Worm (Caenorhabditis elegans) whole organism, mixed stage, embryonic: ENCODE results near the gene nep-12.

Source experiments
- bed-3 ChIP-seq: fragments of 200-800 bp; sonication (Bioruptor generic); optimal IDR thresholded peaks from 3 replicates; lab custom pipeline; 2018; ENCODE audit warnings: mild to moderate bottlenecking, missing genetic modification characterization, moderate library complexity, missing compliant biosample characterization
- blmp-1 ChIP-seq: fragments of 150-350 bp; optimal IDR thresholded peaks from 2 replicates; lab custom pipeline; 2014; ENCODE audit warnings: missing biosample characterization, missing genetic modification characterization
- ceh-39 ChIP-seq: fragments of 150-350 bp; optimal IDR thresholded peaks from 2 replicates; lab custom pipeline; 2014; ENCODE audit warnings: missing biosample characterization, missing genetic modification characterization
- ceh-43 ChIP-seq: fragments of 200-800 bp; sonication (Bioruptor generic); optimal IDR thresholded peaks from 2 replicates; lab custom pipeline; 2018; ENCODE audit warnings: mild to moderate bottlenecking, missing genetic modification characterization, moderate library complexity, missing compliant biosample characterization
- ceh-83 ChIP-seq: fragments of 200-800 bp; sonication (Bioruptor generic); optimal IDR thresholded peaks from 2 replicates; lab custom pipeline; 2018; ENCODE audit warnings: mild to moderate bottlenecking, missing genetic modification characterization, missing compliant biosample characterization
- ces-1 ChIP-seq: fragments of 150-350 bp; optimal IDR thresholded peaks from 2 replicates; lab custom pipeline; 2014; ENCODE audit warnings: missing biosample characterization, missing genetic modification reagents, missing genetic modification characterization
- cnd-1 ChIP-seq: fragments of 200-800 bp; sonication (Bioruptor generic); optimal IDR thresholded peaks from 2 replicates; lab custom pipeline; 2018; ENCODE audit warnings: mild to moderate bottlenecking, missing genetic modification characterization, missing compliant biosample characterization
- drap-1 ChIP-seq: fragments of 200-800 bp; sonication (Bioruptor generic); optimal IDR thresholded peaks from 3 replicates; lab custom pipeline; 2018; ENCODE audit warnings: mild to moderate bottlenecking, missing genetic modification characterization, missing compliant biosample characterization
- elt-1 ChIP-seq: sonication (generic microtip); optimal IDR thresholded peaks from 2 replicates; lab custom pipeline; 2017; ENCODE audit warnings: missing genetic modification characterization, mild to moderate bottlenecking, missing compliant biosample characterization, antibody characterized with exemption, moderate library complexity, borderline replicate concordance; ENCODE audit not compliant: insufficient read depth
- elt-3 ChIP-seq: fragments of 150-350 bp; optimal IDR thresholded peaks from 2 replicates; lab custom pipeline; 2014; ENCODE audit warnings: missing biosample characterization, missing genetic modification characterization
- flh-1 ChIP-seq: fragments of 200-800 bp; sonication (Bioruptor generic); optimal IDR thresholded peaks from 2 replicates; lab custom pipeline; 2018; ENCODE audit warnings: mild to moderate bottlenecking, missing genetic modification characterization, moderate library complexity, missing compliant biosample characterization
- lin-13 ChIP-seq: fragments of 150-350 bp; optimal IDR thresholded peaks from 2 replicates; lab custom pipeline; 2014; ENCODE audit warnings: missing biosample characterization, missing genetic modification characterization
- lin-32 ChIP-seq: fragments of 200-800 bp; sonication (Bioruptor generic); optimal IDR thresholded peaks from 2 replicates; lab custom pipeline; 2018; ENCODE audit warnings: mild to moderate bottlenecking, missing genetic modification characterization, missing compliant biosample characterization
- lsy-2 ChIP-seq: fragments of 150-350 bp; optimal IDR thresholded peaks from 2 replicates; lab custom pipeline; 2014; ENCODE audit warnings: missing biosample characterization, missing genetic modification characterization
- mab-5 ChIP-seq: fragments of 150-350 bp; optimal IDR thresholded peaks from 2 replicates; lab custom pipeline; 2014; ENCODE audit warnings: missing biosample characterization, missing genetic modification characterization
- mep-1 ChIP-seq: fragments of 150-350 bp; optimal IDR thresholded peaks from 2 replicates; lab custom pipeline; 2017; ENCODE audit warnings: missing biosample characterization, missing genetic modification reagents, missing genetic modification characterization, inconsistent platforms
- mls-2 ChIP-seq: sonication (generic microtip); optimal IDR thresholded peaks from 2 replicates; lab custom pipeline; 2016; ENCODE audit warnings: mild to moderate bottlenecking, missing genetic modification characterization, moderate library complexity, missing compliant biosample characterization
- nhr-12 ChIP-seq: fragments of 150-350 bp; optimal IDR thresholded peaks from 2 replicates; lab custom pipeline; 2014; ENCODE audit warnings: missing biosample characterization, missing genetic modification characterization
- nhr-237 ChIP-seq: fragments of 150-350 bp; optimal IDR thresholded peaks from 2 replicates; lab custom pipeline; 2014; ENCODE audit warnings: missing biosample characterization, missing genetic modification characterization
- nhr-28 ChIP-seq: fragments of 150-350 bp; optimal IDR thresholded peaks from 2 replicates; lab custom pipeline; 2014; ENCODE audit warnings: missing biosample characterization, missing genetic modification characterization
- nhr-76 ChIP-seq: sonication (generic microtip); optimal IDR thresholded peaks from 2 replicates; lab custom pipeline; 2017; ENCODE audit warnings: missing biosample characterization, missing genetic modification characterization
- pha-4 ChIP-seq: fragments of 150-350 bp; optimal IDR thresholded peaks from 2 replicates; lab custom pipeline; 2018; ENCODE audit warnings: missing biosample characterization, missing genetic modification reagents, missing genetic modification characterization
- snpc-4 ChIP-seq: fragments of 150-350 bp; optimal IDR thresholded peaks from 2 replicates; lab custom pipeline; 2014; ENCODE audit warnings: missing biosample characterization, missing genetic modification characterization
- sptf-1 ChIP-seq: sonication (generic microtip); optimal IDR thresholded peaks from 2 replicates; lab custom pipeline; 2017; ENCODE audit warnings: mild to moderate bottlenecking, missing genetic modification characterization, moderate library complexity, missing compliant biosample characterization
- tbx-8 ChIP-seq: fragments of 200-800 bp; sonication (Bioruptor generic); optimal IDR thresholded peaks from 2 replicates; lab custom pipeline; 2018; ENCODE audit warnings: mild to moderate bottlenecking, missing genetic modification characterization, moderate library complexity, missing compliant biosample characterization
- unc-120 ChIP-seq: sonication (generic microtip); optimal IDR thresholded peaks from 2 replicates; lab custom pipeline; 2017; ENCODE audit warnings: missing genetic modification characterization, missing compliant biosample characterization; ENCODE audit not compliant: poor library complexity, severe bottlenecking
- unc-39 ChIP-seq: fragments of 150-350 bp; optimal IDR thresholded peaks from 2 replicates; lab custom pipeline; 2014; ENCODE audit warnings: missing biosample characterization, missing genetic modification characterization
- unc-62 ChIP-seq: fragments of 150-350 bp; optimal IDR thresholded peaks from 2 replicates; lab custom pipeline; 2014; ENCODE audit warnings: missing biosample characterization, missing genetic modification reagents, missing genetic modification characterization
- zip-8 ChIP-seq: fragments of 150-350 bp; optimal IDR thresholded peaks from 2 replicates; lab custom pipeline; 2014; ENCODE audit warnings: missing biosample characterization, missing genetic modification characterization

nep-12 gene

ce11 chrII:4793320-4793719 lies 9.0 kb upstream of the nep-12 start:
- TF ChIP-seq pha-4 (tag; lab: Kevin White, UChicago) (no peak), lin-13 (tag; lab: Kevin White, UChicago) (no peak), nhr-76 (tag; lab: Kevin White, UChicago) (no peak), snpc-4 (tag; lab: Kevin White, UChicago) (no peak), nhr-12 (tag; lab: Kevin White, UChicago) (no peak), zip-8 (tag; lab: Kevin White, UChicago) (no peak), nhr-237 (no peak), mep-1 (no peak), flh-1 (GFP tag; lab: Kevin White, UChicago) (no peak), bed-3 (GFP tag; lab: Kevin White, UChicago) (no peak), elt-3 (no peak), ceh-39 (tag; lab: Kevin White, UChicago) (no peak), ces-1 (GFP tag; lab: Kevin White, UChicago) (no peak)
- TF ChIP-seq, all 35 proteins: peak for 0

ce11 chrII:4791272-4791671 lies 6.9 kb upstream of the nep-12 start, which contains the start of gene F26G1.1:
Gene F26G1.1, plus strand, starts transcription at chrII:4791618.
- TF ChIP-seq sptf-1 (tag; lab: Kevin White, UChicago) (peak; percentile 48), ceh-39 (tag; lab: Kevin White, UChicago) (no peak), cnd-1 (peak; percentile 21), lsy-2 (tag; lab: Kevin White, UChicago) (peak; percentile 46), lin-13 (tag; lab: Kevin White, UChicago) (peak; percentile 1), ceh-83 (GFP tag; lab: Kevin White, UChicago) (peak; percentile 64), unc-120 (tag; lab: Kevin White, UChicago) (peak; percentile 20), zip-8 (tag; lab: Kevin White, UChicago) (no peak), ceh-43 (GFP tag; lab: Kevin White, UChicago) (no peak)

ce11 chrII:4790687-4791086 lies 6.4 kb upstream of the nep-12 start:
- no peak for TF ChIP-seq nhr-12 (tag; lab: Kevin White, UChicago)
- no peak for TF ChIP-seq tbx-8 (GFP tag; lab: Kevin White, UChicago)
- TF ChIP-seq drap-1 (GFP tag; lab: Kevin White, UChicago), result no peak
- TF ChIP-seq blmp-1 (tag; lab: Kevin White, UChicago), result no peak
- TF ChIP-seq pha-4 (tag; lab: Kevin White, UChicago), result no peak

- TF ChIP-seq zip-8 (tag; lab: Kevin White, UChicago) (peak; percentile 74), nhr-76 (tag; lab: Kevin White, UChicago) (no peak)
Observed at ce11 chrII:4789835-4790343, 5.6 kb upstream of the nep-12 start, which contains the start of gene F26G1.15. Gene F26G1.15, plus strand, starts transcription at chrII:4790293.

ce11 chrII:4786181-4786580 lies 1.8 kb upstream of the nep-12 start, which contains the start of gene msp-3:
Gene msp-3, minus strand, starts transcription at chrII:4786281.
- no peak for TF ChIP-seq blmp-1 (tag; lab: Kevin White, UChicago)

ce11 chrII:4779753-4780152 lies 4.6 kb downstream of the nep-12 start:
- TF ChIP-seq pha-4 (tag; lab: Kevin White, UChicago) (peak; percentile 84), zip-8 (tag; lab: Kevin White, UChicago) (no peak), lin-32 (GFP tag; lab: Kevin White, UChicago) (no peak), mep-1 (no peak), nhr-28 (tag; lab: Kevin White, UChicago) (no peak)

- TF ChIP-seq nhr-76 (tag; lab: Kevin White, UChicago) (no peak), mls-2 (no peak), ces-1 (GFP tag; lab: Kevin White, UChicago) (no peak), nhr-12 (tag; lab: Kevin White, UChicago) (no peak), mep-1 (no peak), blmp-1 (tag; lab: Kevin White, UChicago) (no peak), unc-62 (GFP tag; lab: Kevin White, UChicago) (no peak), unc-120 (tag; lab: Kevin White, UChicago) (no peak), unc-39 (tag; lab: Kevin White, UChicago) (no peak), pha-4 (tag; lab: Kevin White, UChicago) (no peak), mab-5 (no peak), lin-13 (tag; lab: Kevin White, UChicago) (no peak), elt-1 (tag; lab: Kevin White, UChicago) (no peak), nhr-28 (tag; lab: Kevin White, UChicago) (no peak)
Observed at ce11 chrII:4776933-4777332, 7.4 kb downstream of the nep-12 start, which contains the start of gene F26G1.11. Gene F26G1.11, plus strand, starts transcription at chrII:4777137.
